Worm (Caenorhabditis elegans) whole organism, L2 larva: ENCODE data around the gene Y7A5A.7.

Experiments used
- ZK546.5 ChIP-seq: sonication (generic microtip); optimal IDR thresholded peaks from 2 replicates; lab custom pipeline; 2017; ENCODE audit warnings: missing biosample characterization, missing genetic modification characterization
- ama-1 ChIP-seq: fragments of 150-350 bp; optimal IDR thresholded peaks from 2 replicates; lab custom pipeline; 2018; ENCODE audit warnings: inconsistent platforms
- ceh-82 ChIP-seq: fragments of 150-350 bp; optimal IDR thresholded peaks from 2 replicates; lab custom pipeline; 2014; ENCODE audit warnings: missing biosample characterization, missing genetic modification characterization
- elt-3 ChIP-seq: sonication (generic microtip); optimal IDR thresholded peaks from 2 replicates; lab custom pipeline; 2017; ENCODE audit warnings: missing biosample characterization, missing genetic modification characterization
- mdl-1 ChIP-seq, 2 experiments: fragments of 150-350 bp in 1 of 2; sonication (generic microtip) in 1 of 2; optimal IDR thresholded peaks; 2 replicates each; lab custom pipeline; 2017; ENCODE audit warnings: missing biosample characterization in 2 of 2, missing genetic modification characterization in 2 of 2
- nhr-25 ChIP-seq: fragments of 150-350 bp; sonication (generic microtip); optimal IDR thresholded peaks from 3 replicates; lab custom pipeline; 2014; ENCODE audit warnings: missing biosample characterization, missing genetic modification characterization
- nhr-6 ChIP-seq: fragments of 150-350 bp; optimal IDR thresholded peaks from 2 replicates; lab custom pipeline; 2014; ENCODE audit warnings: missing biosample characterization, missing genetic modification characterization
- ztf-4 ChIP-seq: fragments of 150-350 bp; optimal IDR thresholded peaks from 2 replicates; lab custom pipeline; 2014; ENCODE audit warnings: missing biosample characterization, missing genetic modification characterization

ce11 chrX:15799595-15799994, 4.4 kb downstream of the Y7A5A.7 start, which contains the start of gene Y7A5A.6:
- TF ChIP-seq elt-3 (tag; lab: Kevin White, UChicago) (no peak), nhr-25 (tag; lab: Kevin White, UChicago) (no peak), ceh-82 (tag; lab: Kevin White, UChicago) (no peak), ama-1 (no peak), mdl-1 (tag; optimal IDR thresholded peaks at IDR 0.05; lab: Kevin White, UChicago) (no peak), ZK546.5 (no peak), ztf-4 (no peak), nhr-6 (tag; lab: Kevin White, UChicago) (no peak)
